Fruit fly (Drosophila melanogaster) whole organism, embryonic: ENCODE data around the gene CG17982.

Source experiments
- B-H1 ChIP-seq: fragments of 200-800 bp; sonication (Bioruptor generic); IDR thresholded peaks from 3 replicates; pipeline ENCODE4 v1.3.6; 2022; ENCODE audit warnings: missing biosample characterization, missing genetic modification characterization
- CG11085 ChIP-seq: fragments of 200-800 bp; sonication (Bioruptor generic); IDR thresholded peaks from 2 replicates; pipeline ENCODE4 v1.3.6; 2022; ENCODE audit warnings: missing biosample characterization, missing genetic modification characterization
- CG1233 ChIP-seq: fragments of 200-800 bp; sonication (Bioruptor generic); optimal IDR thresholded peaks from 4 replicates; lab custom pipeline; 2018; ENCODE audit warnings: missing biosample characterization, mild to moderate bottlenecking, missing genetic modification characterization
- CG12744 ChIP-seq: fragments of 200-800 bp; sonication (Bioruptor generic); optimal IDR thresholded peaks from 2 replicates; lab custom pipeline; 2016; ENCODE audit warnings: missing biosample characterization, missing genetic modification characterization
- CG13296 ChIP-seq: fragments of 200-800 bp; sonication (Bioruptor generic); optimal IDR thresholded peaks from 3 replicates; lab custom pipeline; 2018; ENCODE audit warnings: missing biosample characterization, mild to moderate bottlenecking, missing genetic modification characterization
- CG14860 ChIP-seq: fragments of 200-800 bp; sonication (Bioruptor generic); IDR thresholded peaks from 3 replicates; pipeline ENCODE4 v1.3.6; 2022; ENCODE audit warnings: missing biosample characterization, missing genetic modification characterization; ENCODE audit not compliant: partially characterized antibody
- CG15073 ChIP-seq: fragments of 200-800 bp; sonication (Bioruptor generic); optimal IDR thresholded peaks from 2 replicates; lab custom pipeline; 2016; ENCODE audit warnings: missing biosample characterization, missing genetic modification characterization
- CG1603 ChIP-seq: fragments of 200-800 bp; sonication (Bioruptor generic); optimal IDR thresholded peaks from 2 replicates; lab custom pipeline; 2019; ENCODE audit warnings: missing biosample characterization, mild to moderate bottlenecking, missing genetic modification characterization, moderate library complexity
- CG16779 ChIP-seq: fragments of 200-800 bp; sonication (Bioruptor generic); IDR thresholded peaks from 2 replicates; pipeline ENCODE4 v1.3.6; 2022; ENCODE audit warnings: missing biosample characterization, missing genetic modification characterization
- CG17612 ChIP-seq: fragments of 200-800 bp; sonication (Bioruptor generic); IDR thresholded peaks from 2 replicates; pipeline ENCODE4 v1.3.6; 2022; ENCODE audit warnings: missing biosample characterization, missing genetic modification characterization
- CG17802 ChIP-seq: fragments of 200-800 bp; sonication (Bioruptor generic); optimal IDR thresholded peaks from 2 replicates; lab custom pipeline; 2018; ENCODE audit warnings: missing biosample characterization, mild to moderate bottlenecking, missing genetic modification characterization, moderate library complexity
- CG2120 ChIP-seq: fragments of 200-800 bp; sonication (Bioruptor generic); optimal IDR thresholded peaks from 3 replicates; lab custom pipeline; 2016; ENCODE audit warnings: missing biosample characterization, missing genetic modification characterization
- CG2712 ChIP-seq: fragments of 200-800 bp; optimal IDR thresholded peaks from 3 replicates; lab custom pipeline; 2019; ENCODE audit warnings: missing biosample characterization, mild to moderate bottlenecking, missing genetic modification characterization, moderate library complexity
- CG34376 ChIP-seq: fragments of 200-800 bp; sonication (Bioruptor generic); optimal IDR thresholded peaks from 2 replicates; lab custom pipeline; 2018; ENCODE audit warnings: missing biosample characterization, mild to moderate bottlenecking, missing genetic modification characterization
- CG34422 ChIP-seq: fragments of 200-800 bp; sonication (Bioruptor generic); IDR thresholded peaks from 3 replicates; pipeline ENCODE4 v1.3.6; 2022; ENCODE audit warnings: missing biosample characterization, missing genetic modification characterization
- CG4360 ChIP-seq: fragments of 200-800 bp; sonication (Bioruptor generic); IDR thresholded peaks from 2 replicates; pipeline ENCODE4 v1.3.6; 2022; ENCODE audit warnings: missing biosample characterization, missing genetic modification characterization
- CG4617 ChIP-seq: fragments of 200-800 bp; sonication (Bioruptor generic); optimal IDR thresholded peaks from 3 replicates; lab custom pipeline; 2016; ENCODE audit warnings: missing biosample characterization, missing genetic modification characterization, borderline replicate concordance
- CG7839 ChIP-seq: fragments of 200-800 bp; sonication (Bioruptor generic); optimal IDR thresholded peaks from 3 replicates; lab custom pipeline; 2018; ENCODE audit warnings: missing biosample characterization, mild to moderate bottlenecking, missing genetic modification characterization, moderate library complexity
- CG8388 ChIP-seq: fragments of 200-800 bp; sonication (Bioruptor generic); optimal IDR thresholded peaks from 2 replicates; lab custom pipeline; 2019; ENCODE audit warnings: missing biosample characterization, mild to moderate bottlenecking, missing genetic modification characterization, moderate library complexity
- CG9876 ChIP-seq: fragments of 200-800 bp; sonication (Bioruptor generic); optimal IDR thresholded peaks from 2 replicates; lab custom pipeline; 2016; ENCODE audit warnings: missing biosample characterization, missing genetic modification characterization
- Camta ChIP-seq: fragments of 200-800 bp; sonication (Bioruptor generic); optimal IDR thresholded peaks from 2 replicates; lab custom pipeline; 2016; ENCODE audit warnings: missing biosample characterization, missing genetic modification characterization
- CrebB ChIP-seq: fragments of 200-800 bp; sonication (Bioruptor generic); optimal IDR thresholded peaks from 3 replicates; lab custom pipeline; 2018; ENCODE audit warnings: missing biosample characterization, mild to moderate bottlenecking, missing genetic modification characterization
- Dek ChIP-seq: fragments of 200-800 bp; sonication (Bioruptor generic); optimal IDR thresholded peaks from 3 replicates; lab custom pipeline; 2019; ENCODE audit warnings: missing biosample characterization, mild to moderate bottlenecking, missing genetic modification characterization, moderate library complexity
- Dip2 ChIP-seq: fragments of 200-800 bp; sonication (Bioruptor generic); IDR thresholded peaks from 2 replicates; pipeline ENCODE4 v1.3.6; 2022; ENCODE audit warnings: missing biosample characterization, missing genetic modification characterization
- Fer3 ChIP-seq: fragments of 200-800 bp; sonication (Bioruptor generic); optimal IDR thresholded peaks from 2 replicates; lab custom pipeline; 2018; ENCODE audit warnings: missing biosample characterization, mild to moderate bottlenecking, missing genetic modification characterization, moderate library complexity
- Gug ChIP-seq: fragments of 200-800 bp; sonication (Bioruptor generic); IDR thresholded peaks from 4 replicates; pipeline ENCODE4 v1.3.6; 2022; ENCODE audit warnings: missing biosample characterization, missing genetic modification characterization
- Hr3 ChIP-seq: fragments of 200-800 bp; sonication (Bioruptor generic); optimal IDR thresholded peaks from 3 replicates; lab custom pipeline; 2016; ENCODE audit warnings: missing biosample characterization, missing genetic modification characterization
- Hr39 ChIP-seq: fragments of >200 bp; optimal IDR thresholded peaks from 2 replicates; lab custom pipeline; 2017
- Mad ChIP-seq: fragments of 200-800 bp; sonication (Bioruptor generic); optimal IDR thresholded peaks from 2 replicates; lab custom pipeline; 2016; ENCODE audit warnings: missing biosample characterization, missing genetic modification characterization
- Neu2 ChIP-seq: fragments of 200-800 bp; sonication (Bioruptor generic); optimal IDR thresholded peaks from 3 replicates; lab custom pipeline; 2016; ENCODE audit warnings: missing biosample characterization, missing genetic modification characterization, borderline replicate concordance
- Spps ChIP-seq: fragments of 200-800 bp; sonication (Bioruptor generic); optimal IDR thresholded peaks from 2 replicates; lab custom pipeline; 2018; ENCODE audit warnings: missing biosample characterization, mild to moderate bottlenecking, missing genetic modification characterization
- Taf1 ChIP-seq: fragments of 200-800 bp; sonication (Bioruptor generic); IDR thresholded peaks from 2 replicates; pipeline ENCODE4 v1.3.6; 2022; ENCODE audit warnings: missing biosample characterization, missing genetic modification characterization
- cato ChIP-seq: fragments of 200-800 bp; sonication (Bioruptor generic); optimal IDR thresholded peaks from 2 replicates; lab custom pipeline; 2016; ENCODE audit warnings: missing biosample characterization, missing genetic modification characterization, borderline replicate concordance
- chif ChIP-seq, 2 experiments: fragments of 200-800 bp; sonication (Bioruptor generic); optimal IDR thresholded peaks; 3 replicates each; lab custom pipeline; 2016; ENCODE audit warnings: missing biosample characterization in 2 of 2, missing genetic modification characterization in 2 of 2
- dimm ChIP-seq: fragments of 200-800 bp; sonication (Bioruptor generic); IDR thresholded peaks from 2 replicates; pipeline ENCODE4 v1.3.6; 2022; ENCODE audit warnings: missing biosample characterization, missing genetic modification characterization
- emc ChIP-seq: fragments of 200-800 bp; sonication (Bioruptor generic); optimal IDR thresholded peaks from 2 replicates; lab custom pipeline; 2016; ENCODE audit warnings: missing biosample characterization, missing genetic modification characterization
- fd96Cb ChIP-seq: fragments of 200-800 bp; sonication (Bioruptor generic); optimal IDR thresholded peaks from 2 replicates; lab custom pipeline; 2018; ENCODE audit warnings: missing biosample characterization, mild to moderate bottlenecking, missing genetic modification characterization, moderate library complexity
- gce ChIP-seq: fragments of 200-800 bp; sonication (Bioruptor generic); IDR thresholded peaks from 3 replicates; pipeline ENCODE4 v1.3.6; 2022; ENCODE audit warnings: missing biosample characterization, missing genetic modification characterization
- h ChIP-seq: fragments of >200 bp; optimal IDR thresholded peaks from 2 replicates; lab custom pipeline; 2017
- jumu ChIP-seq: fragments of 200-800 bp; sonication (Bioruptor generic); optimal IDR thresholded peaks from 3 replicates; lab custom pipeline; 2016; ENCODE audit warnings: missing biosample characterization, missing genetic modification characterization
- kah ChIP-seq: fragments of 200-800 bp; sonication (Bioruptor generic); optimal IDR thresholded peaks from 2 replicates; lab custom pipeline; 2018; ENCODE audit warnings: missing biosample characterization, mild to moderate bottlenecking, missing genetic modification characterization
- kni ChIP-seq: fragments of 200-800 bp; sonication (Bioruptor generic); optimal IDR thresholded peaks from 3 replicates; lab custom pipeline; 2017; ENCODE audit warnings: mild to moderate bottlenecking, missing biosample characterization, missing genetic modification reagents, missing genetic modification characterization
- knrl ChIP-seq: fragments of 200-800 bp; sonication (Bioruptor generic); IDR thresholded peaks from 3 replicates; pipeline ENCODE4 v1.3.6; 2022; ENCODE audit warnings: missing biosample characterization, missing genetic modification characterization; ENCODE audit not compliant: partially characterized antibody
- lbe ChIP-seq: fragments of 200-800 bp; sonication (Bioruptor generic); optimal IDR thresholded peaks from 2 replicates; lab custom pipeline; 2016; ENCODE audit warnings: missing biosample characterization, mild to moderate bottlenecking, missing genetic modification characterization
- nerfin-2 ChIP-seq: fragments of 200-800 bp; sonication (Bioruptor generic); IDR thresholded peaks from 2 replicates; pipeline ENCODE4 v1.3.6; 2022; ENCODE audit warnings: missing biosample characterization, missing genetic modification characterization; ENCODE audit not compliant: partially characterized antibody
- odd ChIP-seq: fragments of 200-800 bp; sonication (Bioruptor generic); optimal IDR thresholded peaks from 2 replicates; lab custom pipeline; 2017; ENCODE audit warnings: missing biosample characterization, mild to moderate bottlenecking, missing genetic modification characterization
- pfk ChIP-seq: fragments of 200-800 bp; sonication (Bioruptor generic); optimal IDR thresholded peaks from 2 replicates; lab custom pipeline; 2018; ENCODE audit warnings: missing biosample characterization, mild to moderate bottlenecking, missing genetic modification characterization, moderate library complexity
- psq ChIP-seq: fragments of 200-800 bp; sonication (Bioruptor generic); optimal IDR thresholded peaks from 2 replicates; lab custom pipeline; 2017; ENCODE audit warnings: missing biosample characterization, missing genetic modification characterization
- sens-2 ChIP-seq: fragments of 200-800 bp; sonication (Bioruptor generic); IDR thresholded peaks from 2 replicates; pipeline ENCODE4 v1.3.6; 2022; ENCODE audit warnings: missing biosample characterization, missing genetic modification characterization
- sim ChIP-seq: fragments of 200-800 bp; sonication (Bioruptor generic); IDR thresholded peaks from 2 replicates; pipeline ENCODE4 v1.3.6; 2022; ENCODE audit warnings: missing biosample characterization, missing genetic modification characterization
- trh ChIP-seq: fragments of 200-800 bp; sonication (Bioruptor generic); optimal IDR thresholded peaks from 2 replicates; lab custom pipeline; 2016; ENCODE audit warnings: missing biosample characterization, missing genetic modification characterization

Gene CG17982

DNA sequence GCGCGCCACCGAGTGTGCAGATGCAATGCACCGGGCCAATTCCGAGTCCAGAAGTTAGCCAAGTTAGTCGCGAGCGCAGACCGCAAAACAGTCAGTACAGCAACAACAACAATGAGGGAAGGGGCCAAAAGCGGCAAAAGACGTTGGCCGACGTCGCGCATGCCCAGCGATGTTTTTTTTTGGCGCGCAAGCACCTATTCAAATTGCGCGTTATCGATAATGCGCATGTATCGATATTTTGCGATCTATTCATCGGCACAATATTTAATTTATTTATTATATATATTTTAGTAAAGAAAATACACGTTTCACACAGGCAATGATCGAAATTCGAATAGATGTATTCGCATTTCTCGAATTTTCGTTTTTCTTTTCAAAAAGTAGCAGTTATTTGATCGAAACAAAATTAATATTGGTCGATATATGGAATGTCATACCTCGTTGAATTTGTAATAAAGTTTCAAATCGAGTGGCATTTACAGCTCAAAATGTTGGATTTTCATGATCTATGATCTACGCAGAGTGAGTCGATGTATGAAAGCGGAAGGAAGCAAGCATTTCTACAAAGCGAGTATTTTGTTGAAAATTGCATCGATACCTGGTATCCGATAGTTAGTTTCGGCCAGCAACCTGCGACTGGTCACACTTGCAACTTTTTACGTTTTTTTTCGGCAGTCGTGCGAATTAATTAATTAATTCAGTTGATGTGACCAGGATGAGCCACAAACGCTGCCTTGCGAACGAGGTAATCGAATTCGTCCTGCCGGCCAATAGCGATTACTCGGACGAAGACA is 14.2 kb downstream of the CG17982 start, which contains the start of gene CG2116 (continued):
- TF ChIP-seq jumu (GFP tag; lab: Kevin White, UChicago) (no peak), sim (no peak), CG9876 (GFP tag; lab: Kevin White, UChicago) (no peak), Neu2 (GFP tag; lab: Kevin White, UChicago) (no peak), CG2712 (tag; lab: Kevin White, UChicago) (no peak), kah (GFP tag; lab: Kevin White, UChicago) (no peak), Dek (tag; lab: Kevin White, UChicago) (no peak), CG4617 (GFP tag; lab: Kevin White, UChicago) (peak; percentile 48), Camta (no peak), CG1603 (tag; lab: Kevin White, UChicago) (peak; percentile 49), dimm (GFP tag; lab: Robert Waterston, UW) (no peak), CG34422 (GFP tag; lab: Robert Waterston, UW) (0 out of 3 replicates have a peak, but pooled peaks have one; percentile 16), knrl (GFP tag; lab: Robert Waterston, UW) (peak; percentile 79), Hr39 (no peak), Dip2 (no peak), Spps (tag; lab: Kevin White, UChicago) (no peak), CG13296 (GFP tag; lab: Kevin White, UChicago) (no peak), CG8388 (no peak), CG17612 (no peak), CG15073 (no peak), CG1233 (GFP tag; lab: Kevin White, UChicago) (no peak), Gug (GFP tag; lab: Robert Waterston, UW) (no peak), CG11085 (GFP tag; lab: Robert Waterston, UW) (no peak), Hr3 (GFP tag; lab: Kevin White, UChicago) (no peak), B-H1 (GFP tag; lab: Robert Waterston, UW) (no peak), CG14860 (GFP tag; lab: Robert Waterston, UW) (peak; percentile 59; the same call in 1 of the 3 replicates), emc (GFP tag; lab: Kevin White, UChicago) (no peak), Mad (GFP tag; lab: Kevin White, UChicago) (no peak), chif (GFP tag; optimal IDR thresholded peaks at IDR 0.05; lab: Kevin White, UChicago) (no peak), pfk (no peak), Fer3 (tag; lab: Kevin White, UChicago) (no peak), h (no peak), CG7839 (tag; lab: Kevin White, UChicago) (no peak), CG2120 (GFP tag; lab: Kevin White, UChicago) (no peak), cato (GFP tag; lab: Kevin White, UChicago) (no peak), Taf1 (GFP tag; lab: Robert Waterston, UW) (no peak), CG34376 (GFP tag; lab: Kevin White, UChicago) (no peak), fd96Cb (tag; lab: Kevin White, UChicago) (no peak), trh (no peak), sens-2 (no peak), odd (GFP tag; lab: Kevin White, UChicago) (no peak), CG12744 (GFP tag; lab: Kevin White, UChicago) (no peak), CG4360 (peak; percentile 54), gce (GFP tag; lab: Robert Waterston, UW) (no peak), lbe (GFP tag; lab: Kevin White, UChicago) (no peak), CG17802 (tag; lab: Kevin White, UChicago) (no peak), kni (GFP tag; lab: Kevin White, UChicago) (no peak), nerfin-2 (0 out of 2 replicates have a peak, but pooled peaks have one; percentile 23), CrebB (tag; lab: Kevin White, UChicago) (no peak), CG16779 (GFP tag; lab: Robert Waterston, UW) (no peak), psq (GFP tag; lab: Kevin White, UChicago) (no peak)
